Worm (Caenorhabditis elegans) whole organism, L4 larva: ENCODE measurements around the gene ttr-16.
A peak's percentile ranks its signal among the peaks of the same experiment; 100 is the strongest.

ENCODE experiments used
- D1046.2 ChIP-seq: fragments of 200-800 bp; sonication (Bioruptor generic); IDR thresholded peaks from 2 replicates; pipeline ENCODE4 v1.3.6; 2022; ENCODE audit warnings: missing genetic modification characterization, missing compliant biosample characterization
- F26F4.8 ChIP-seq: fragments of 200-800 bp; sonication (Bioruptor generic); conservative IDR thresholded peaks from 2 replicates; pipeline ENCODE4 v1.3.6; 2022; ENCODE audit warnings: missing genetic modification characterization, missing compliant biosample characterization
- F37D6.2 ChIP-seq: sonication (generic microtip); optimal IDR thresholded peaks from 2 replicates; lab custom pipeline; 2016; ENCODE audit warnings: mild to moderate bottlenecking, missing genetic modification characterization, missing compliant biosample characterization
- F44E2.7 ChIP-seq: fragments of 200-800 bp; sonication (Bioruptor generic); IDR thresholded peaks from 2 replicates; pipeline ENCODE4 v2.1.2; 2022; ENCODE audit warnings: missing genetic modification characterization, missing compliant biosample characterization
- R02D3.7 ChIP-seq: fragments of 150-350 bp; sonication (generic microtip); optimal IDR thresholded peaks from 3 replicates; lab custom pipeline; 2014; ENCODE audit warnings: missing biosample characterization, missing genetic modification characterization
- T26A8.4 ChIP-seq: fragments of 200-800 bp; sonication (Bioruptor generic); IDR thresholded peaks from 2 replicates; pipeline ENCODE4 v1.3.6; 2022; ENCODE audit warnings: missing genetic modification characterization, missing compliant biosample characterization
- Y105C5A.15 ChIP-seq: fragments of 200-800 bp; sonication (Bioruptor generic); IDR thresholded peaks from 2 replicates; pipeline ENCODE4 v1.3.6; 2022; ENCODE audit warnings: missing genetic modification characterization, missing compliant biosample characterization
- Y48G9A.11 ChIP-seq: fragments of 200-800 bp; sonication (Bioruptor generic); IDR thresholded peaks from 2 replicates; pipeline ENCODE4 v1.3.6; 2022; ENCODE audit warnings: missing genetic modification reagents, missing genetic modification characterization, missing compliant biosample characterization
- ZK337.2 ChIP-seq: fragments of 200-800 bp; sonication (Bioruptor generic); IDR thresholded peaks from 2 replicates; pipeline ENCODE4 v1.3.6; 2022; ENCODE audit warnings: missing genetic modification reagents, missing genetic modification characterization, missing compliant biosample characterization
- aha-1 ChIP-seq: fragments of 150-350 bp; peaks from one replicate; lab custom pipeline; 2014; ENCODE audit warnings: missing biosample characterization, missing genetic modification characterization
- ama-1 ChIP-seq: fragments of 150-350 bp; optimal IDR thresholded peaks from 2 replicates; lab custom pipeline; 2014; ENCODE audit warnings: inconsistent platforms, mixed read lengths
- ceh-28 ChIP-seq: fragments of 150-350 bp; optimal IDR thresholded peaks from 2 replicates; lab custom pipeline; 2014; ENCODE audit warnings: missing biosample characterization, missing genetic modification reagents, missing genetic modification characterization
- ceh-82 ChIP-seq: sonication (generic microtip); optimal IDR thresholded peaks from 2 replicates; lab custom pipeline; 2017; ENCODE audit warnings: missing biosample characterization, missing genetic modification characterization
- ces-1 ChIP-seq: fragments of 150-350 bp; sonication (generic microtip); optimal IDR thresholded peaks from 4 replicates; lab custom pipeline; 2014; ENCODE audit warnings: missing biosample characterization, missing genetic modification reagents, missing genetic modification characterization
- cey-2 ChIP-seq: sonication (generic microtip); optimal IDR thresholded peaks from 3 replicates; lab custom pipeline; 2017; ENCODE audit warnings: missing genetic modification characterization, mild to moderate bottlenecking, missing compliant biosample characterization, antibody characterized with exemption, borderline replicate concordance; ENCODE audit not compliant: insufficient read depth
- ctbp-1 ChIP-seq: fragments of 200-800 bp; sonication (Bioruptor generic); IDR thresholded peaks from 2 replicates; pipeline ENCODE4 v1.3.6; 2022; ENCODE audit warnings: missing genetic modification reagents, missing genetic modification characterization, missing compliant biosample characterization
- daf-16 ChIP-seq, 3 experiments: sonication (generic microtip); optimal IDR thresholded peaks; 2 replicates each; lab custom pipeline; 2016 to 2017; ENCODE audit warnings: missing genetic modification characterization in 3 of 3, missing genetic modification reagents in 3 of 3, mild to moderate bottlenecking in 2 of 3, missing compliant biosample characterization in 2 of 3, missing biosample characterization in 1 of 3, moderate library complexity in 1 of 3
- daf-8 ChIP-seq: fragments of 200-800 bp; sonication (Bioruptor generic); IDR thresholded peaks from 2 replicates; pipeline ENCODE4 v1.3.6; 2022; ENCODE audit warnings: missing genetic modification characterization, missing compliant biosample characterization
- dmd-9 ChIP-seq: fragments of 200-800 bp; sonication (Bioruptor generic); IDR thresholded peaks from 2 replicates; pipeline ENCODE4 v1.3.6; 2022; ENCODE audit warnings: missing genetic modification reagents, missing genetic modification characterization, missing compliant biosample characterization
- duxl-1 ChIP-seq: sonication (generic microtip); optimal IDR thresholded peaks from 2 replicates; lab custom pipeline; 2016; ENCODE audit warnings: mild to moderate bottlenecking, missing genetic modification characterization, moderate library complexity, missing compliant biosample characterization; ENCODE audit not compliant: poor library complexity
- dve-1 ChIP-seq: sonication (generic microtip); optimal IDR thresholded peaks from 2 replicates; lab custom pipeline; 2017; ENCODE audit warnings: antibody characterized with exemption, mild to moderate bottlenecking, missing genetic modification characterization, missing compliant biosample characterization; ENCODE audit not compliant: insufficient read depth
- egl-43 ChIP-seq: fragments of 200-800 bp; sonication (Bioruptor generic); IDR thresholded peaks from 2 replicates; pipeline ENCODE4 v1.3.6; 2022; ENCODE audit warnings: missing genetic modification reagents, missing genetic modification characterization, missing compliant biosample characterization
- fkh-10 ChIP-seq: fragments of 150-350 bp; optimal IDR thresholded peaks from 2 replicates; lab custom pipeline; 2014; ENCODE audit warnings: missing biosample characterization, missing genetic modification reagents, missing genetic modification characterization
- fos-1 ChIP-seq: fragments of 150-350 bp; optimal IDR thresholded peaks from 2 replicates; lab custom pipeline; 2014; ENCODE audit warnings: missing biosample characterization, missing genetic modification characterization
- gei-8 ChIP-seq: fragments of 200-800 bp; sonication (Bioruptor generic); optimal IDR thresholded peaks from 2 replicates; lab custom pipeline; 2018; ENCODE audit warnings: mild to moderate bottlenecking, missing genetic modification characterization, missing compliant biosample characterization
- hmg-1.1 ChIP-seq: fragments of 200-800 bp; sonication (Bioruptor generic); IDR thresholded peaks from 2 replicates; pipeline ENCODE4 v1.3.6; 2022; ENCODE audit warnings: missing genetic modification reagents, missing genetic modification characterization, missing compliant biosample characterization
- lin-13 ChIP-seq: fragments of 150-350 bp; optimal IDR thresholded peaks from 2 replicates; lab custom pipeline; 2014; ENCODE audit warnings: missing biosample characterization, missing genetic modification reagents, missing genetic modification characterization
- lin-29 ChIP-seq: fragments of 200-800 bp; sonication (Bioruptor generic); IDR thresholded peaks from 2 replicates; pipeline ENCODE4 v1.3.6; 2022; ENCODE audit warnings: missing genetic modification reagents, missing genetic modification characterization, missing compliant biosample characterization
- lir-3 ChIP-seq: sonication (generic microtip); optimal IDR thresholded peaks from 2 replicates; lab custom pipeline; 2016; ENCODE audit warnings: mild to moderate bottlenecking, missing genetic modification characterization, missing compliant biosample characterization
- lsy-2 ChIP-seq, 2 experiments: fragments of 150-350 bp in 1 of 2; sonication (generic microtip) in 1 of 2; optimal IDR thresholded peaks; 2 replicates each; lab custom pipeline; 2014 to 2017; ENCODE audit warnings: missing biosample characterization in 2 of 2, missing genetic modification characterization in 2 of 2
- madf-5 ChIP-seq, 2 experiments: fragments of 200-800 bp; sonication (Bioruptor generic); IDR thresholded peaks; 2 replicates each; pipeline ENCODE4 v1.3.6; 2022; ENCODE audit warnings: missing compliant biosample characterization in 2 of 2, missing genetic modification characterization in 2 of 2
- madf-9 ChIP-seq: fragments of 200-800 bp; sonication (Bioruptor generic); conservative IDR thresholded peaks from 2 replicates; pipeline ENCODE4 v1.3.6; 2022; ENCODE audit warnings: missing genetic modification reagents, missing genetic modification characterization, missing compliant biosample characterization
- mes-2 ChIP-seq: sonication (generic microtip); optimal IDR thresholded peaks from 2 replicates; lab custom pipeline; 2016; ENCODE audit warnings: missing genotype, mild to moderate bottlenecking, missing genetic modification characterization, missing compliant biosample characterization; ENCODE audit not compliant: poor library complexity, severe bottlenecking
- mxl-3 ChIP-seq: fragments of 200-800 bp; sonication (Bioruptor generic); optimal IDR thresholded peaks from 2 replicates; lab custom pipeline; 2018; ENCODE audit warnings: mild to moderate bottlenecking, missing genetic modification characterization, missing compliant biosample characterization
- nhr-102 ChIP-seq: sonication (generic microtip); optimal IDR thresholded peaks from 2 replicates; lab custom pipeline; 2016; ENCODE audit warnings: mild to moderate bottlenecking, missing genetic modification characterization, moderate library complexity, missing compliant biosample characterization
- nhr-41 ChIP-seq: fragments of 200-800 bp; sonication (Bioruptor generic); IDR thresholded peaks from 2 replicates; pipeline ENCODE4 v1.3.6; 2022; ENCODE audit warnings: missing genetic modification reagents, missing genetic modification characterization, missing compliant biosample characterization
- nhr-42 ChIP-seq: fragments of 200-800 bp; sonication (Bioruptor generic); IDR thresholded peaks from 2 replicates; pipeline ENCODE4 v1.3.6; 2022; ENCODE audit warnings: missing genetic modification characterization, missing compliant biosample characterization
- nhr-76 ChIP-seq: fragments of 150-350 bp; optimal IDR thresholded peaks from 2 replicates; lab custom pipeline; 2014; ENCODE audit warnings: missing biosample characterization, missing genetic modification characterization
- php-3 ChIP-seq: fragments of 200-800 bp; sonication (Bioruptor generic); IDR thresholded peaks from 2 replicates; pipeline ENCODE4 v1.3.6; 2022; ENCODE audit warnings: missing genetic modification reagents, missing genetic modification characterization, missing compliant biosample characterization
- rbr-2 ChIP-seq: sonication (generic microtip); optimal IDR thresholded peaks from 2 replicates; lab custom pipeline; 2016; ENCODE audit warnings: missing genotype, missing genetic modification characterization, missing compliant biosample characterization
- saeg-2 ChIP-seq: fragments of 200-800 bp; sonication (Bioruptor generic); IDR thresholded peaks from 2 replicates; pipeline ENCODE4 v1.3.6; 2022; ENCODE audit warnings: missing genetic modification reagents, missing genetic modification characterization, missing compliant biosample characterization
- set-16 ChIP-seq: fragments of 200-800 bp; sonication (Bioruptor generic); IDR thresholded peaks from 2 replicates; pipeline ENCODE4 v1.3.6; 2022; ENCODE audit warnings: missing genetic modification reagents, missing genetic modification characterization, missing compliant biosample characterization
- snpc-4 ChIP-seq: fragments of 150-350 bp; optimal IDR thresholded peaks from 2 replicates; lab custom pipeline; 2014; ENCODE audit warnings: missing biosample characterization, missing genetic modification characterization
- spr-1 ChIP-seq: sonication (generic microtip); optimal IDR thresholded peaks from 2 replicates; lab custom pipeline; 2016; ENCODE audit warnings: mild to moderate bottlenecking, missing genetic modification characterization, missing compliant biosample characterization
- unc-39 ChIP-seq: sonication (generic microtip); optimal IDR thresholded peaks from 2 replicates; lab custom pipeline; 2017; ENCODE audit warnings: missing biosample characterization, missing genetic modification characterization
- unc-62 ChIP-seq, 3 experiments: fragments of 150-350 bp in 1 of 3; sonication (generic microtip); optimal IDR thresholded peaks in 2 of 3; peaks in 1 of 3; 1 replicate in 1 of 3; 2 replicates in 2 of 3; lab custom pipeline; 2014 to 2017; ENCODE audit warnings: missing biosample characterization in 3 of 3, missing genetic modification characterization in 3 of 3, missing genetic modification reagents in 3 of 3, missing genotype in 1 of 3
- vab-7 ChIP-seq: fragments of 200-800 bp; sonication (Bioruptor generic); IDR thresholded peaks from 2 replicates; pipeline ENCODE4 v1.3.6; 2022; ENCODE audit warnings: missing genetic modification reagents, missing genetic modification characterization, missing compliant biosample characterization
- zag-1 ChIP-seq: fragments of 150-350 bp; optimal IDR thresholded peaks from 2 replicates; lab custom pipeline; 2014; ENCODE audit warnings: missing biosample characterization, missing genetic modification characterization
- zfp-3 ChIP-seq: fragments of 200-800 bp; sonication (Bioruptor generic); conservative IDR thresholded peaks from 2 replicates; pipeline ENCODE4 v1.3.6; 2022; ENCODE audit warnings: missing genetic modification reagents, missing genetic modification characterization, missing compliant biosample characterization
- zip-2 ChIP-seq: fragments of 150-350 bp; optimal IDR thresholded peaks from 2 replicates; lab custom pipeline; 2014; ENCODE audit warnings: missing biosample characterization, missing genetic modification characterization
- ztf-11 ChIP-seq: fragments of 150-350 bp; optimal IDR thresholded peaks from 2 replicates; lab custom pipeline; 2014; ENCODE audit warnings: missing biosample characterization, missing genetic modification characterization

The ttr-16 gene

ce11 chrIV:11015881-11016280, 48.1 kb downstream of the ttr-16 start, which contains the start of gene F13H10.3 (continued):
- TF ChIP-seq Y105C5A.15 (GFP tag; lab: Robert Waterston, UW) (no peak), F37D6.2 (no peak), nhr-41 (no peak), F26F4.8 (GFP tag; lab: Robert Waterston, UW) (no peak), ztf-11 (tag; lab: Kevin White, UChicago) (no peak), ces-1 (GFP tag; lab: Kevin White, UChicago) (no peak), Y48G9A.11 (no peak), rbr-2 (tag; lab: Kevin White, UChicago) (no peak), set-16 (GFP tag; lab: Robert Waterston, UW) (no peak), nhr-102 (tag; lab: Kevin White, UChicago) (no peak), madf-9 (no peak), aha-1 (tag; lab: Kevin White, UChicago) (peak; percentile 77), fos-1 (tag; lab: Kevin White, UChicago) (no peak), lin-29 (no peak), F44E2.7 (GFP tag; lab: Robert Waterston, UW) (no peak), hmg-1.1 (GFP tag; lab: Robert Waterston, UW) (no peak), dve-1 (tag; lab: Kevin White, UChicago) (peak; percentile 68), unc-62 (GFP tag; optimal IDR thresholded peaks at IDR 0.05 in 1 of 2; lab: Kevin White, UChicago) (no peak), unc-62 (tag; optimal IDR thresholded peaks at IDR 0.05; lab: Kevin White, UChicago) (no peak), unc-39 (no peak), cey-2 (tag; lab: Kevin White, UChicago) (no peak), php-3 (GFP tag; lab: Robert Waterston, UW) (no peak), madf-5 (GFP tag; IDR thresholded peaks at IDR 0.05; lab: Robert Waterston, UW) (no peak), vab-7 (GFP tag; lab: Robert Waterston, UW) (no peak), T26A8.4 (GFP tag; lab: Robert Waterston, UW) (no peak), ama-1 (no peak), nhr-42 (GFP tag; lab: Robert Waterston, UW) (no peak), lsy-2 (tag; optimal IDR thresholded peaks at IDR 0.05; lab: Kevin White, UChicago) (no peak), zip-2 (tag; lab: Kevin White, UChicago) (no peak), ceh-28 (tag; lab: Kevin White, UChicago) (no peak), lir-3 (no peak), lin-13 (GFP tag; lab: Kevin White, UChicago) (no peak), mxl-3 (peak; percentile 40), duxl-1 (peak; percentile 20), ZK337.2 (GFP tag; lab: Robert Waterston, UW) (no peak), daf-16 (GFP tag; optimal IDR thresholded peaks at IDR 0.05; lab: Kevin White, UChicago) (no peak), daf-16 (tag; optimal IDR thresholded peaks at IDR 0.05; lab: Kevin White, UChicago) (peak; percentile 75), spr-1 (tag; lab: Kevin White, UChicago) (no peak), mes-2 (tag; lab: Kevin White, UChicago) (no peak), fkh-10 (no peak), ctbp-1 (GFP tag; lab: Robert Waterston, UW) (no peak), R02D3.7 (tag; lab: Kevin White, UChicago) (no peak), zag-1 (tag; lab: Kevin White, UChicago) (no peak), D1046.2 (GFP tag; lab: Robert Waterston, UW) (no peak), zfp-3 (GFP tag; lab: Robert Waterston, UW) (no peak), ceh-82 (no peak), egl-43 (no peak), dmd-9 (GFP tag; lab: Robert Waterston, UW) (no peak), saeg-2 (GFP tag; lab: Robert Waterston, UW) (no peak), nhr-76 (no peak), gei-8 (GFP tag; lab: Kevin White, UChicago) (no peak), daf-8 (GFP tag; lab: Robert Waterston, UW) (no peak), snpc-4 (tag; lab: Kevin White, UChicago) (no peak)
